Worm (Caenorhabditis elegans) whole organism, L1 larva: ENCODE results near the gene F22F7.12.
A peak's percentile ranks its signal among the peaks of the same experiment; 100 is the strongest.

Experiments
- C16A3.4 ChIP-seq: fragments of 150-350 bp; optimal IDR thresholded peaks from 2 replicates; lab custom pipeline; 2014; ENCODE audit warnings: missing biosample characterization, missing genetic modification characterization
- aha-1 ChIP-seq: fragments of 150-350 bp; optimal IDR thresholded peaks from 2 replicates; lab custom pipeline; 2014; ENCODE audit warnings: missing biosample characterization, missing genetic modification characterization
- alr-1 ChIP-seq: fragments of 200-800 bp; sonication (Bioruptor generic); optimal IDR thresholded peaks from 2 replicates; lab custom pipeline; 2018; ENCODE audit warnings: borderline replicate concordance, mild to moderate bottlenecking, missing genetic modification characterization, missing compliant biosample characterization
- blmp-1 ChIP-seq: fragments of 150-350 bp; optimal IDR thresholded peaks from 2 replicates; lab custom pipeline; 2014; ENCODE audit warnings: missing biosample characterization, missing genetic modification characterization
- ceh-63 ChIP-seq: fragments of 200-800 bp; sonication (Bioruptor generic); optimal IDR thresholded peaks from 2 replicates; lab custom pipeline; 2018; ENCODE audit warnings: mild to moderate bottlenecking, missing genetic modification characterization, missing compliant biosample characterization
- ceh-82 ChIP-seq, 3 experiments: fragments of 150-350 bp in 1 of 3; sonication (generic microtip) in 2 of 3; optimal IDR thresholded peaks; 2 replicates each; lab custom pipeline; 2014 to 2017; ENCODE audit warnings: missing biosample characterization in 3 of 3, missing genetic modification characterization in 3 of 3
- dpl-1 ChIP-seq, 3 experiments: fragments of 150-350 bp in 2 of 3; sonication (generic microtip) in 1 of 3; optimal IDR thresholded peaks; 2 replicates each; lab custom pipeline; 2014 to 2017; ENCODE audit warnings: missing biosample characterization in 3 of 3, missing genetic modification characterization in 3 of 3, missing genetic modification reagents in 3 of 3
- efl-1 ChIP-seq, 4 experiments: fragments of 150-350 bp; optimal IDR thresholded peaks in 3 of 4; peaks in 1 of 4; 1 replicate in 1 of 4; 2 replicates in 3 of 4; lab custom pipeline; 2014; ENCODE audit warnings: missing biosample characterization in 2 of 4, missing genetic modification characterization in 2 of 4, missing genetic modification reagents in 2 of 4
- efl-3 ChIP-seq: fragments of 200-800 bp; sonication (Bioruptor generic); optimal IDR thresholded peaks from 2 replicates; lab custom pipeline; 2018; ENCODE audit warnings: mild to moderate bottlenecking, missing genetic modification characterization, missing compliant biosample characterization
- fkh-8 ChIP-seq: sonication (generic microtip); optimal IDR thresholded peaks from 2 replicates; lab custom pipeline; 2016; ENCODE audit warnings: mild to moderate bottlenecking, missing genetic modification characterization, missing compliant biosample characterization
- fos-1 ChIP-seq: fragments of 150-350 bp; optimal IDR thresholded peaks from 2 replicates; lab custom pipeline; 2014; ENCODE audit warnings: missing biosample characterization, missing genetic modification characterization
- grh-1 ChIP-seq: fragments of 200-800 bp; sonication (Bioruptor generic); IDR thresholded peaks from 2 replicates; pipeline ENCODE4 v1.3.6; 2022; ENCODE audit warnings: missing genetic modification reagents, missing genetic modification characterization, missing compliant biosample characterization
- irx-1 ChIP-seq: sonication (generic microtip); optimal IDR thresholded peaks from 2 replicates; lab custom pipeline; 2016; ENCODE audit warnings: missing genetic modification characterization, missing compliant biosample characterization
- isw-1 ChIP-seq: fragments of 200-800 bp; sonication (Bioruptor generic); IDR thresholded peaks from 2 replicates; pipeline ENCODE4 v1.3.6; 2022; ENCODE audit warnings: missing genetic modification characterization, missing compliant biosample characterization
- lin-13 ChIP-seq: fragments of 150-350 bp; optimal IDR thresholded peaks from 2 replicates; lab custom pipeline; 2014; ENCODE audit warnings: missing biosample characterization, missing genetic modification reagents, missing genetic modification characterization
- lin-15B ChIP-seq: fragments of 150-350 bp; sonication (generic microtip); optimal IDR thresholded peaks from 3 replicates; lab custom pipeline; 2014; ENCODE audit warnings: missing biosample characterization, missing genetic modification characterization
- lin-35 ChIP-seq, 2 experiments: fragments of 150-350 bp; optimal IDR thresholded peaks; 2 replicates each; lab custom pipeline; 2014; ENCODE audit warnings: missing biosample characterization in 2 of 2, missing genetic modification characterization in 2 of 2, missing genetic modification reagents in 2 of 2
- lir-3 ChIP-seq: sonication (generic microtip); optimal IDR thresholded peaks from 2 replicates; lab custom pipeline; 2016; ENCODE audit warnings: mild to moderate bottlenecking, missing genetic modification characterization, moderate library complexity, missing compliant biosample characterization; ENCODE audit not compliant: poor library complexity
- mab-9 ChIP-seq: fragments of 200-800 bp; sonication (Bioruptor generic); IDR thresholded peaks from 2 replicates; pipeline ENCODE4 v1.3.6; 2022; ENCODE audit warnings: missing genetic modification reagents, missing genetic modification characterization, missing compliant biosample characterization
- nhr-12 ChIP-seq: sonication (generic microtip); optimal IDR thresholded peaks from 2 replicates; lab custom pipeline; 2017; ENCODE audit warnings: missing biosample characterization, missing genetic modification characterization
- nhr-20 ChIP-seq: sonication (generic microtip); optimal IDR thresholded peaks from 2 replicates; lab custom pipeline; 2016; ENCODE audit warnings: mild to moderate bottlenecking, missing genetic modification characterization, missing compliant biosample characterization
- nhr-237 ChIP-seq: fragments of 150-350 bp; optimal IDR thresholded peaks from 2 replicates; lab custom pipeline; 2014; ENCODE audit warnings: missing biosample characterization, missing genetic modification characterization
- nhr-28 ChIP-seq: fragments of 150-350 bp; optimal IDR thresholded peaks from 2 replicates; lab custom pipeline; 2014; ENCODE audit warnings: missing biosample characterization, missing genetic modification characterization
- nhr-71 ChIP-seq: sonication (generic microtip); optimal IDR thresholded peaks from 2 replicates; lab custom pipeline; 2016; ENCODE audit warnings: mild to moderate bottlenecking, missing genetic modification characterization, moderate library complexity, missing compliant biosample characterization
- nhr-77 ChIP-seq: fragments of 150-350 bp; optimal IDR thresholded peaks from 2 replicates; lab custom pipeline; 2014; ENCODE audit warnings: missing biosample characterization, missing genetic modification characterization
- nhr-85 ChIP-seq: sonication (generic microtip); peaks from one replicate; lab custom pipeline; 2016; ENCODE audit warnings: missing genetic modification characterization, inconsistent platforms, missing compliant biosample characterization
- nhr-90 ChIP-seq: sonication (generic microtip); optimal IDR thresholded peaks from 2 replicates; lab custom pipeline; 2016; ENCODE audit warnings: mild to moderate bottlenecking, missing genetic modification characterization, missing compliant biosample characterization; ENCODE audit not compliant: poor library complexity
- pax-3 ChIP-seq: fragments of 200-800 bp; sonication (Bioruptor generic); optimal IDR thresholded peaks from 2 replicates; lab custom pipeline; 2018; ENCODE audit warnings: mild to moderate bottlenecking, missing genetic modification characterization, moderate library complexity, missing compliant biosample characterization
- rnt-1 ChIP-seq: sonication (generic microtip); optimal IDR thresholded peaks from 2 replicates; lab custom pipeline; 2016; ENCODE audit warnings: mild to moderate bottlenecking, missing genetic modification characterization, moderate library complexity, missing compliant biosample characterization
- skn-1 ChIP-seq: fragments of 150-350 bp; optimal IDR thresholded peaks from 2 replicates; lab custom pipeline; 2014; ENCODE audit warnings: missing biosample characterization, missing genetic modification characterization
- snu-23 ChIP-seq: sonication (generic microtip); optimal IDR thresholded peaks from 2 replicates; lab custom pipeline; 2016; ENCODE audit warnings: missing genetic modification characterization, missing compliant biosample characterization
- sptf-1 ChIP-seq: fragments of 150-350 bp; optimal IDR thresholded peaks from 2 replicates; lab custom pipeline; 2014; ENCODE audit warnings: missing biosample characterization, missing genetic modification characterization
- tbx-2 ChIP-seq: sonication (generic microtip); optimal IDR thresholded peaks from 2 replicates; lab custom pipeline; 2016; ENCODE audit warnings: missing genetic modification characterization, missing compliant biosample characterization
- unc-86 ChIP-seq: sonication (generic microtip); optimal IDR thresholded peaks from 2 replicates; lab custom pipeline; 2016; ENCODE audit warnings: missing genetic modification characterization, missing compliant biosample characterization
- unc-98 ChIP-seq: fragments of 200-800 bp; sonication (Bioruptor generic); IDR thresholded peaks from 2 replicates; pipeline ENCODE4 v1.3.6; 2022; ENCODE audit warnings: missing genetic modification characterization, missing compliant biosample characterization
- vab-15 ChIP-seq: sonication (generic microtip); optimal IDR thresholded peaks from 2 replicates; lab custom pipeline; 2017; ENCODE audit warnings: missing genotype, mild to moderate bottlenecking, missing genetic modification characterization, missing compliant biosample characterization
- xbp-1 ChIP-seq: sonication (generic microtip); optimal IDR thresholded peaks from 2 replicates; lab custom pipeline; 2016; ENCODE audit warnings: missing genetic modification characterization, missing compliant biosample characterization
- zip-4 ChIP-seq: fragments of 200-800 bp; sonication (Bioruptor generic); optimal IDR thresholded peaks from 2 replicates; lab custom pipeline; 2018; ENCODE audit warnings: mild to moderate bottlenecking, missing genetic modification characterization, moderate library complexity, missing compliant biosample characterization

The F22F7.12 gene

DNA sequence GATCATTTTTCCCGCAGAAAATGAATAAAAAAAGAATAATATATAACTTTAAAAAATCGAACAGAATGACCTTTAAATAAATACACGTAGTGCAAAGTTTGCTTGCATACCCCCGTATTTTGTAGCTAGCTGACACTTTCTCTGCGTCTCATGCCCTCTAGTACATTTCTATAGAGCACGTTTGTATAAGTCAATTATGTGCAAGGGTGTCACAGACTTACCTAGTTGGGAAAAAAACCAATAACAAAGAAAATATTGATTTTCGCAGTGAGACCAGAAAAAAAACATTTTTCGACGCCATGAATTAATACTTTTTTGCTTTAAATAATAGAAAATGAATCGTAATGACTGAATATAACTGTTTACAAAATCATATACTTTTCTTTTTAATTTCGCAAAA lies 35.0 kb downstream of the F22F7.12 start, which contains the start of gene ckb-4:
Gene ckb-4 (minus strand): TSS at position 140 of the 400 bp plus-strand sequence.
- no peak for TF ChIP-seq nhr-90 (tag; lab: Kevin White, UChicago)
- peak; percentile 9 to 69 (median 29) for TF ChIP-seq dpl-1 (GFP tag; optimal IDR thresholded peaks at IDR 0.05; lab: Kevin White, UChicago)
- peak; percentile 41 for TF ChIP-seq lin-15B (tag; lab: Kevin White, UChicago)
- TF ChIP-seq nhr-77 (tag; lab: Kevin White, UChicago): peak; percentile 15
- TF ChIP-seq vab-15 (tag; lab: Kevin White, UChicago): peak; percentile 11
- peak; percentile 16 for TF ChIP-seq blmp-1 (tag; lab: Kevin White, UChicago)
- TF ChIP-seq efl-1 (optimal IDR thresholded peaks at IDR 0.05; lab: Kevin White, UChicago): peak; percentile 59 to 70
- peak; percentile 54 to 85 for TF ChIP-seq efl-1 (GFP tag; optimal IDR thresholded peaks at IDR 0.05 in 1 of 2; lab: Kevin White, UChicago)
- no peak for TF ChIP-seq zip-4 (GFP tag; lab: Kevin White, UChicago)
- peak; percentile 48 to 66 for TF ChIP-seq lin-35 (GFP tag; optimal IDR thresholded peaks at IDR 0.05; lab: Kevin White, UChicago)
- TF ChIP-seq ceh-82 (tag; optimal IDR thresholded peaks at IDR 0.05; lab: Kevin White, UChicago): peak in 1 of 3 experiments; percentile 46
- peak; percentile 26 for TF ChIP-seq xbp-1 (tag; lab: Kevin White, UChicago)
- no peak for TF ChIP-seq snu-23 (GFP tag; lab: Kevin White, UChicago)
- TF ChIP-seq grh-1 (GFP tag; lab: Robert Waterston, UW): no peak
- TF ChIP-seq lin-13: peak; percentile 13
- peak; percentile 30 for TF ChIP-seq C16A3.4 (tag; lab: Kevin White, UChicago)
- TF ChIP-seq nhr-20: peak; percentile 42
- TF ChIP-seq skn-1 (tag; lab: Kevin White, UChicago): peak; percentile 11
- TF ChIP-seq nhr-85 (tag; lab: Kevin White, UChicago): peak; percentile 47
- no peak for TF ChIP-seq irx-1 (tag; lab: Kevin White, UChicago)
- no peak for TF ChIP-seq pax-3 (tag; lab: Kevin White, UChicago)
- peak; percentile 5 for TF ChIP-seq rnt-1 (tag; lab: Kevin White, UChicago)

DNA sequence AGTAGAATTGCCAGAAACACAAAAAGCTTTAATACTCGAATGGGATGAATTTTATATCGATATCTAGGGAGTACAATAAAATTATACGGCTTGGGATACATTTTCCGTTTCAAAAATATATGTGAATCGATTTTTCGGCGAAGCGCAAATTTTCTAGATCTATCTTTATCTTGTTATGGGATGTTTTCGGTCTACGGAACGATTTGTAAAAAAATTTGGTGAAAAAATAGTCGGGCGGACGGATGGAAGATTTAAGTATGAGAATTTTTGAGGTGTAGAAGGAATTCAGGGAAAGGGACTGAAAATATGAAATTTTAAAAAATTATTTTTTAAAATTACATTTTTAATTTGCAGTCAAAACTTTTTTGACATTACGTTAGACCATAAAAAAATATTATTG lies 38.3 kb downstream of the F22F7.12 start, which contains the start of gene F22F7.4:
Gene F22F7.4 (minus strand): TSS at position 101 of the 400 bp plus-strand sequence.
- TF ChIP-seq rnt-1 (tag; lab: Kevin White, UChicago) (no peak), lin-15B (tag; lab: Kevin White, UChicago) (no peak), tbx-2 (tag; lab: Kevin White, UChicago) (no peak), nhr-28 (no peak), mab-9 (no peak), sptf-1 (tag; lab: Kevin White, UChicago) (no peak), fos-1 (tag; lab: Kevin White, UChicago) (no peak), aha-1 (tag; lab: Kevin White, UChicago) (no peak), nhr-71 (tag; lab: Kevin White, UChicago) (no peak), skn-1 (tag; lab: Kevin White, UChicago) (no peak), unc-86 (tag; lab: Kevin White, UChicago) (no peak)

DNA sequence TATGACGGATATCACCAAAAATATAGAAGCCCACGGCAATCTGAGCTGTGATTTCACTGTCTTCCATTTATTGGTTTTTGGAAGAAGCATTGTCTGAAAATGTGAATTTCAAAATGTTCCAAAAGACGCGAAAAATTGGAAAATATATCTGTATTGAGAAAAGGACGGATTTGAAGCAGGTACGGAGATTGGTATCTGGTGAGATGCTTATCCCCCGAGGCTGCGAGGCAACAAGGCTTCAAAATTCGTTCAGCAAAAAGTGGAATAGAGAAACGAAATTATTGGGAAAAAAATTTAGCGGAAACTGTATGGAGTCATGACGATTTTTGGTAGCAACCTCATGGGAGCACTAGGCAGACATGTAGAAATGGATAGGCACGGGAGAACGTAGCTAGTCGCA lies 41.2 kb downstream of the F22F7.12 start, which contains the start of gene F36F12.1:
Gene F36F12.1 (minus strand): TSS at position 101 of the 400 bp plus-strand sequence.
- TF ChIP-seq ceh-63 (GFP tag; lab: Kevin White, UChicago) (no peak), nhr-237 (tag; lab: Kevin White, UChicago) (no peak), efl-1 (optimal IDR thresholded peaks at IDR 0.05; lab: Kevin White, UChicago) (no peak), efl-1 (GFP tag; optimal IDR thresholded peaks at IDR 0.05 in 1 of 2; lab: Kevin White, UChicago) (peak in 1 of 2 experiments; percentile 55)

DNA sequence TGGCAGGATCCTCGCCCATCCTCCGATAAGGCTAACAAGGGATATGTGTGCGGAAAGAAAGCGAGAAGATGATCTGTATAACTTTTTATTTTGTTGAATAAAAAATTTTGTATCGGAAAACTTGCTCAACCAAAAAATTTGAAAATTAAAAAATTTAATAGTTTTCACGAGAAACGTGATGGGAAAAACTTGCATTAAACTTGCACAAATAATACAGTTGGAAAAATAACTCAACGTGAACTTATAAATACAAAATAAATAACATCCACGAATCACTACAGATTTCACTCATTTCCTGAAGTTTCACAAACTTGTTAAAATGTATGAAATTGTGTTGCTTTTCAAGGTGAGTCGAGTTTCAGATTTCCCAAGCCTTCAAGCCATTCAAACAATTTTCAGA lies 45.3 kb downstream of the F22F7.12 start, which contains the start of gene F36F12.7:
Gene F36F12.7 (plus strand): TSS at position 301 of the 400 bp plus-strand sequence.
- TF ChIP-seq lir-3 (tag; lab: Kevin White, UChicago) (no peak), zip-4 (GFP tag; lab: Kevin White, UChicago) (no peak), alr-1 (tag; lab: Kevin White, UChicago) (no peak), fkh-8 (tag; lab: Kevin White, UChicago) (no peak), C16A3.4 (tag; lab: Kevin White, UChicago) (no peak), isw-1 (GFP tag; lab: Robert Waterston, UW) (no peak), efl-3 (GFP tag; lab: Kevin White, UChicago) (no peak), unc-98 (no peak), nhr-12 (no peak)
